Worm (Caenorhabditis elegans) whole organism, young adult: Measurements from ENCODE around the gene dhs-26.

Experiments used
- B0261.1 ChIP-seq: sonication (generic microtip); optimal IDR thresholded peaks from 2 replicates; lab custom pipeline; 2016; ENCODE audit warnings: mild to moderate bottlenecking, missing genetic modification characterization, moderate library complexity, missing compliant biosample characterization
- Y79H2A.3 ChIP-seq: fragments of 200-800 bp; sonication (Bioruptor generic); conservative IDR thresholded peaks from 2 replicates; pipeline ENCODE4 v1.3.6; 2022; ENCODE audit warnings: missing genetic modification reagents, missing genetic modification characterization, missing compliant biosample characterization
- Y95B8A.8 ChIP-seq: fragments of 200-800 bp; sonication (Bioruptor generic); IDR thresholded peaks from 2 replicates; pipeline ENCODE4 v1.3.6; 2022; ENCODE audit warnings: missing genetic modification reagents, missing genetic modification characterization, missing compliant biosample characterization
- ama-1 ChIP-seq, 3 experiments: fragments of 150-350 bp in 1 of 3; sonication (generic microtip) in 2 of 3; optimal IDR thresholded peaks; 2 replicates each; lab custom pipeline; 2014 to 2018; ENCODE audit warnings: missing biosample characterization in 2 of 3, missing genetic modification characterization in 2 of 3, missing genetic modification reagents in 2 of 3
- atf-7 ChIP-seq: sonication (generic microtip); optimal IDR thresholded peaks from 2 replicates; lab custom pipeline; 2017; ENCODE audit warnings: mild to moderate bottlenecking, missing genetic modification characterization, missing compliant biosample characterization
- cebp-1 ChIP-seq, 2 experiments: fragments of 200-800 bp in 1 of 2; sonication (Bioruptor generic) in 1 of 2; sonication (generic microtip) in 1 of 2; IDR thresholded peaks in 1 of 2; optimal IDR thresholded peaks in 1 of 2; 2 replicates each; pipeline versions ENCODE4 v1.3.6 to Lab custom; 2017 to 2022; ENCODE audit warnings: missing compliant biosample characterization in 2 of 2, missing genetic modification characterization in 2 of 2, mild to moderate bottlenecking in 1 of 2, missing genetic modification reagents in 1 of 2, moderate library complexity in 1 of 2
- cebp-2 ChIP-seq: fragments of 200-800 bp; sonication (Bioruptor generic); IDR thresholded peaks from 2 replicates; pipeline ENCODE4 v1.3.6; 2022; ENCODE audit warnings: missing genetic modification characterization, missing compliant biosample characterization
- ceh-91 ChIP-seq: fragments of 200-800 bp; sonication (Bioruptor generic); IDR thresholded peaks from 2 replicates; pipeline ENCODE4 v1.3.6; 2022; ENCODE audit warnings: missing genetic modification reagents, missing genetic modification characterization, missing compliant biosample characterization
- chd-7 ChIP-seq: sonication (generic microtip); optimal IDR thresholded peaks from 2 replicates; lab custom pipeline; 2016; ENCODE audit warnings: mild to moderate bottlenecking, missing genetic modification characterization, moderate library complexity, missing compliant biosample characterization
- madf-8 ChIP-seq: fragments of 200-800 bp; sonication (Bioruptor generic); conservative IDR thresholded peaks from 2 replicates; pipeline ENCODE4 v1.3.6; 2022; ENCODE audit warnings: missing genetic modification reagents, missing genetic modification characterization, missing compliant biosample characterization
- sdz-38 ChIP-seq: sonication (generic microtip); optimal IDR thresholded peaks from 2 replicates; lab custom pipeline; 2016; ENCODE audit warnings: missing genotype, missing genetic modification characterization, missing compliant biosample characterization
- sea-2 ChIP-seq: fragments of 200-800 bp; sonication (Bioruptor generic); IDR thresholded peaks from 2 replicates; pipeline ENCODE4 v1.3.6; 2022; ENCODE audit warnings: missing genetic modification characterization, missing compliant biosample characterization
- unc-62 ChIP-seq: fragments of 150-350 bp; optimal IDR thresholded peaks from 2 replicates; lab custom pipeline; 2014; ENCODE audit warnings: missing biosample characterization, missing genetic modification reagents, missing genetic modification characterization
- ztf-3 ChIP-seq: fragments of 200-800 bp; sonication (Bioruptor generic); optimal IDR thresholded peaks from 2 replicates; lab custom pipeline; 2018; ENCODE audit warnings: mild to moderate bottlenecking, missing genetic modification characterization, missing compliant biosample characterization

- TF ChIP-seq cebp-1 (GFP tag; IDR thresholded peaks at IDR 0.05; lab: Robert Waterston, UW) (no peak), cebp-1 (tag; optimal IDR thresholded peaks at IDR 0.05; lab: Kevin White, UChicago) (no peak), B0261.1 (tag; lab: Kevin White, UChicago) (no peak), madf-8 (GFP tag; lab: Robert Waterston, UW) (no peak), cebp-2 (GFP tag; lab: Robert Waterston, UW) (no peak), unc-62 (GFP tag; lab: Kevin White, UChicago) (no peak), ztf-3 (GFP tag; lab: Kevin White, UChicago) (no peak), sdz-38 (tag; lab: Kevin White, UChicago) (no peak), sea-2 (no peak), ama-1 (optimal IDR thresholded peaks at IDR 0.05; lab: Kevin White, UChicago) (no peak), ama-1 (GFP tag; optimal IDR thresholded peaks at IDR 0.05; lab: Kevin White, UChicago) (no peak), Y95B8A.8 (GFP tag; lab: Robert Waterston, UW) (no peak), Y79H2A.3 (GFP tag; lab: Robert Waterston, UW) (no peak), atf-7 (no peak), chd-7 (tag; lab: Kevin White, UChicago) (no peak), ceh-91 (GFP tag; lab: Robert Waterston, UW) (no peak)
These were observed 36.1 kb downstream of the dhs-26 start, which contains the start of gene F11D5.6 for ce11 chrX:3326175-3326574.
